Worm (Caenorhabditis elegans): ENCODE measurements around the gene Y116A8C.43.

- TF ChIP-seq lin-15B (tag; optimal IDR thresholded peaks at IDR 0.05) (peak; percentile 7), nhr-47 (tag; optimal IDR thresholded peaks at IDR 0.05) (peak; percentile 41)
These were observed 29.9 kb downstream of the Y116A8C.43 start, which contains the start of gene uaf-2 for ce11 chrIV:17118585-17118984.

Data from whole organism, L1 larva.